Worm (Caenorhabditis elegans) whole organism, L2 larva: ENCODE data around the gene F40G9.14.
A peak's percentile ranks its signal among the peaks of the same experiment; 100 is the strongest.

Source experiments
- F13H6.1 ChIP-seq: sonication (generic microtip); optimal IDR thresholded peaks from 2 replicates; lab custom pipeline; 2016; ENCODE audit warnings: missing genetic modification characterization, missing compliant biosample characterization
- ceh-82 ChIP-seq: fragments of 150-350 bp; optimal IDR thresholded peaks from 2 replicates; lab custom pipeline; 2014; ENCODE audit warnings: missing biosample characterization, missing genetic modification characterization
- lin-11 ChIP-seq: fragments of 150-350 bp; sonication (generic microtip); optimal IDR thresholded peaks from 2 replicates; lab custom pipeline; 2014; ENCODE audit warnings: missing biosample characterization, missing genetic modification characterization, inconsistent platforms, mixed read lengths
- lin-13 ChIP-seq: fragments of 150-350 bp; optimal IDR thresholded peaks from 2 replicates; lab custom pipeline; 2014; ENCODE audit warnings: missing biosample characterization, missing genetic modification reagents, missing genetic modification characterization
- nhr-6 ChIP-seq: fragments of 150-350 bp; optimal IDR thresholded peaks from 2 replicates; lab custom pipeline; 2014; ENCODE audit warnings: missing biosample characterization, missing genetic modification characterization
- peb-1 ChIP-seq: fragments of 150-350 bp; optimal IDR thresholded peaks from 2 replicates; lab custom pipeline; 2014; ENCODE audit warnings: missing biosample characterization, missing genetic modification characterization
- sem-4 ChIP-seq: fragments of 150-350 bp; optimal IDR thresholded peaks from 2 replicates; lab custom pipeline; 2014; ENCODE audit warnings: missing biosample characterization, missing genetic modification reagents, missing genetic modification characterization
- ztf-1 ChIP-seq: fragments of 200-800 bp; sonication (Bioruptor generic); conservative IDR thresholded peaks from 2 replicates; pipeline ENCODE4 v1.3.6; 2022; ENCODE audit warnings: missing genetic modification characterization, missing compliant biosample characterization

The F40G9.14 gene

ce11 chrIII:131627-132026, 46.0 kb downstream of the F40G9.14 start (continued):
- TF ChIP-seq nhr-6 (tag; lab: Kevin White, UChicago) (peak; percentile 31), peb-1 (no peak), ztf-1 (GFP tag; lab: Robert Waterston, UW) (no peak), F13H6.1 (tag; lab: Kevin White, UChicago) (peak; percentile 22)

- TF ChIP-seq sem-4 (tag; lab: Kevin White, UChicago) (no peak), lin-13 (GFP tag; lab: Kevin White, UChicago) (no peak), peb-1 (no peak), ceh-82 (tag; lab: Kevin White, UChicago) (no peak), lin-11 (tag; lab: Kevin White, UChicago) (no peak)
These were observed 47.0 kb downstream of the F40G9.14 start, which contains the start of the genes nhr-280 and C29F9.2 for ce11 chrIII:130650-131049. Gene nhr-280 (minus strand): TSS chrIII:130750. Gene C29F9.2 (plus strand): TSS chrIII:130947.
